Worm (Caenorhabditis elegans): Measurements from ENCODE around the gene Y62E10A.23.

DNA sequence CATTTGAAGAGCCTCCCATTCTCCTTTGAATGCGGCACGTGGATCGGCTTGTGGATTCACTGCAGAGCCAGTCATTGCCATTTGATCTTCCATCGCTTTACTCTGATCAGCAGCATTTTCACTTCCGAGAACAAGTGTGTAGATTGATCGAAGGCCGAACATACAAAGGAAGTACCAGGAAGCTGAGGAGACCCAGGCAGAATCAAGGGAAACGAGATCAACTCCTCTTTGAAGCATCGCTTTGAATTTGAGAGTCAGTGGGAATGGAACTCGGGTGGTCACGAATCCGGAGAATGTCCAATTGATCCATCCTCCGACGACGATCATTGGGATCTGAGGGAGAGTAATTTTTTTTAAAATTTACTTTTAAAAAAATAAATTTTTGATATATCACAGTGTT is 5.6 kb upstream of the Y62E10A.23 start:
- TF ChIP-seq ztf-4 (tag; optimal IDR thresholded peaks at IDR 0.05) (no peak), nhr-43 (tag; optimal IDR thresholded peaks at IDR 0.05; ENCODE audit: poor library complexity, severe bottlenecking) (no peak), lin-15B (tag; optimal IDR thresholded peaks at IDR 0.05) (no peak), nhr-11 (tag; optimal IDR thresholded peaks at IDR 0.05) (no peak)
